Fruit fly (Drosophila melanogaster) whole organism, embryonic: ENCODE measurements around the gene lectin-37Da.

Source experiments
- Asciz ChIP-seq: fragments of 200-800 bp; sonication (Bioruptor generic); optimal IDR thresholded peaks from 2 replicates; lab custom pipeline; 2017; ENCODE audit warnings: missing biosample characterization, mild to moderate bottlenecking, missing genetic modification characterization, missing genetic modification reagents
- CG10366 ChIP-seq: fragments of 200-800 bp; sonication (Bioruptor generic); IDR thresholded peaks from 2 replicates; pipeline ENCODE4 v1.3.6; 2022; ENCODE audit warnings: missing biosample characterization, missing genetic modification characterization
- CG13123 ChIP-seq: fragments of 200-800 bp; sonication (Bioruptor generic); optimal IDR thresholded peaks from 2 replicates; lab custom pipeline; 2016; ENCODE audit warnings: missing biosample characterization, missing genetic modification characterization
- CG1602 ChIP-seq: fragments of 200-800 bp; sonication (Bioruptor generic); optimal IDR thresholded peaks from 3 replicates; lab custom pipeline; 2016; ENCODE audit warnings: missing biosample characterization, missing genetic modification characterization
- CG17385 ChIP-seq: fragments of 200-800 bp; sonication (Bioruptor generic); optimal IDR thresholded peaks from 3 replicates; lab custom pipeline; 2018; ENCODE audit warnings: missing biosample characterization, mild to moderate bottlenecking, missing genetic modification characterization
- CG2199 ChIP-seq: fragments of 200-800 bp; sonication (Bioruptor generic); IDR thresholded peaks from 3 replicates; pipeline ENCODE4 v1.3.6; 2022; ENCODE audit warnings: missing biosample characterization, missing genetic modification characterization
- CG2678 ChIP-seq: fragments of 200-800 bp; sonication (Bioruptor generic); optimal IDR thresholded peaks from 3 replicates; lab custom pipeline; 2019; ENCODE audit warnings: missing biosample characterization, mild to moderate bottlenecking, missing genetic modification characterization, moderate library complexity
- CG31224 ChIP-seq: fragments of 200-800 bp; sonication (Bioruptor generic); IDR thresholded peaks from 2 replicates; pipeline ENCODE4 v1.3.6; 2022; ENCODE audit warnings: missing biosample characterization, missing genetic modification characterization
- CG3163 ChIP-seq: fragments of 200-800 bp; sonication (Bioruptor generic); optimal IDR thresholded peaks from 3 replicates; lab custom pipeline; 2016; ENCODE audit warnings: missing biosample characterization, missing genetic modification characterization
- CG3838 ChIP-seq: fragments of 200-800 bp; sonication (Bioruptor generic); optimal IDR thresholded peaks from 3 replicates; lab custom pipeline; 2016; ENCODE audit warnings: missing biosample characterization, missing genetic modification characterization
- CG3847 ChIP-seq: fragments of 200-800 bp; sonication (Bioruptor generic); IDR thresholded peaks from 2 replicates; pipeline ENCODE4 v1.3.6; 2022; ENCODE audit warnings: missing biosample characterization, missing genetic modification characterization
- CG6654 ChIP-seq: fragments of 200-800 bp; sonication (Bioruptor generic); optimal IDR thresholded peaks from 2 replicates; lab custom pipeline; 2017; ENCODE audit warnings: missing biosample characterization, mild to moderate bottlenecking, missing genetic modification characterization
- CG6854 ChIP-seq: fragments of 200-800 bp; sonication (Bioruptor generic); optimal IDR thresholded peaks from 3 replicates; lab custom pipeline; 2017; ENCODE audit warnings: missing biosample characterization, mild to moderate bottlenecking, missing genetic modification characterization
- CG7271 ChIP-seq: fragments of 200-800 bp; sonication (Bioruptor generic); optimal IDR thresholded peaks from 2 replicates; lab custom pipeline; 2018; ENCODE audit warnings: missing biosample characterization, mild to moderate bottlenecking, missing genetic modification characterization, moderate library complexity
- CG9609 ChIP-seq: fragments of 200-800 bp; sonication (Bioruptor generic); optimal IDR thresholded peaks from 3 replicates; lab custom pipeline; 2016; ENCODE audit warnings: missing biosample characterization, missing genetic modification characterization
- CG9727 ChIP-seq: fragments of 200-800 bp; sonication (Bioruptor generic); optimal IDR thresholded peaks from 3 replicates; lab custom pipeline; 2017; ENCODE audit warnings: missing biosample characterization, mild to moderate bottlenecking, missing genetic modification characterization
- CG9876 ChIP-seq: fragments of 200-800 bp; sonication (Bioruptor generic); optimal IDR thresholded peaks from 2 replicates; lab custom pipeline; 2016; ENCODE audit warnings: missing biosample characterization, missing genetic modification characterization
- CrebB ChIP-seq: fragments of 200-800 bp; sonication (Bioruptor generic); optimal IDR thresholded peaks from 3 replicates; lab custom pipeline; 2018; ENCODE audit warnings: missing biosample characterization, mild to moderate bottlenecking, missing genetic modification characterization
- D19B ChIP-seq: fragments of 200-800 bp; sonication (Bioruptor generic); optimal IDR thresholded peaks from 2 replicates; lab custom pipeline; 2017; ENCODE audit warnings: missing biosample characterization, mild to moderate bottlenecking, missing genetic modification characterization
- Eip74EF ChIP-seq, 2 experiments: fragments of 200-800 bp in 1 of 2; fragments of >200 bp in 1 of 2; sonication (Bioruptor generic) in 1 of 2; optimal IDR thresholded peaks; 2 replicates each; lab custom pipeline; 2017 to 2019; ENCODE audit warnings: missing biosample characterization in 2 of 2, missing genetic modification characterization in 2 of 2, mild to moderate bottlenecking in 1 of 2, moderate library complexity in 1 of 2
- Fer1 ChIP-seq: fragments of 200-800 bp; sonication (Bioruptor generic); optimal IDR thresholded peaks from 2 replicates; lab custom pipeline; 2017; ENCODE audit warnings: missing biosample characterization, mild to moderate bottlenecking, missing genetic modification characterization
- Oaz ChIP-seq: fragments of 200-800 bp; sonication (Bioruptor generic); IDR thresholded peaks from 2 replicates; pipeline ENCODE4 v1.3.6; 2022; ENCODE audit warnings: missing biosample characterization, missing genetic modification characterization
- PHDP ChIP-seq: fragments of 200-800 bp; sonication (Bioruptor generic); optimal IDR thresholded peaks from 3 replicates; lab custom pipeline; 2018; ENCODE audit warnings: missing biosample characterization, mild to moderate bottlenecking, missing genetic modification characterization, moderate library complexity
- Sox100B ChIP-seq: fragments of 200-800 bp; sonication (Bioruptor generic); optimal IDR thresholded peaks from 3 replicates; lab custom pipeline; 2018; ENCODE audit warnings: missing biosample characterization, mild to moderate bottlenecking, missing genetic modification characterization
- Xbp1 ChIP-seq: fragments of 200-800 bp; sonication (Bioruptor generic); optimal IDR thresholded peaks from 3 replicates; lab custom pipeline; 2016; ENCODE audit warnings: missing biosample characterization, mild to moderate bottlenecking, missing genetic modification characterization
- bab2 ChIP-seq: fragments of 200-800 bp; sonication (Bioruptor generic); optimal IDR thresholded peaks from 2 replicates; lab custom pipeline; 2016; ENCODE audit warnings: missing biosample characterization, missing genetic modification characterization
- bbx ChIP-seq: fragments of 200-800 bp; sonication (Bioruptor generic); IDR thresholded peaks from 2 replicates; pipeline ENCODE4 v1.3.6; 2022; ENCODE audit warnings: missing biosample characterization, missing genetic modification characterization; ENCODE audit not compliant: partially characterized antibody
- bcd ChIP-seq: fragments of 200-800 bp; sonication (Bioruptor generic); optimal IDR thresholded peaks from 2 replicates; lab custom pipeline; 2017; ENCODE audit warnings: missing biosample characterization, mild to moderate bottlenecking, missing genetic modification characterization
- dan ChIP-seq: fragments of 200-800 bp; sonication (Bioruptor generic); IDR thresholded peaks from 2 replicates; pipeline ENCODE4 v1.3.6; 2022; ENCODE audit warnings: missing biosample characterization, missing genetic modification characterization
- dimm ChIP-seq: fragments of 200-800 bp; sonication (Bioruptor generic); IDR thresholded peaks from 2 replicates; pipeline ENCODE4 v1.3.6; 2022; ENCODE audit warnings: missing biosample characterization, missing genetic modification characterization
- dmrt11E ChIP-seq: fragments of 200-800 bp; sonication (Bioruptor generic); optimal IDR thresholded peaks from 3 replicates; lab custom pipeline; 2018; ENCODE audit warnings: missing biosample characterization, mild to moderate bottlenecking, missing genetic modification characterization, moderate library complexity
- dpn ChIP-seq, 2 experiments: fragments of 200-800 bp; sonication (Bioruptor generic); optimal IDR thresholded peaks; 3 replicates each; lab custom pipeline; 2016; ENCODE audit warnings: missing biosample characterization in 2 of 2, missing genetic modification characterization in 2 of 2
- dysf ChIP-seq: fragments of 200-800 bp; sonication (Bioruptor generic); IDR thresholded peaks from 3 replicates; pipeline ENCODE4 v1.3.6; 2022; ENCODE audit warnings: missing biosample characterization, missing genetic modification characterization
- esg ChIP-seq: fragments of 200-800 bp; sonication (Bioruptor generic); conservative IDR thresholded peaks from 2 replicates; pipeline ENCODE4 v1.3.6; 2022; ENCODE audit warnings: missing biosample characterization, missing genetic modification characterization
- gce ChIP-seq: fragments of 200-800 bp; sonication (Bioruptor generic); IDR thresholded peaks from 3 replicates; pipeline ENCODE4 v1.3.6; 2022; ENCODE audit warnings: missing biosample characterization, missing genetic modification characterization
- gfzf ChIP-seq: fragments of 200-800 bp; sonication (Bioruptor generic); optimal IDR thresholded peaks from 2 replicates; lab custom pipeline; 2016; ENCODE audit warnings: missing biosample characterization, mild to moderate bottlenecking, missing genetic modification characterization, moderate library complexity
- gt ChIP-seq: fragments of 200-800 bp; sonication (Bioruptor generic); IDR thresholded peaks from 2 replicates; pipeline ENCODE4 v1.3.6; 2022; ENCODE audit warnings: missing biosample characterization, missing genetic modification characterization
- hkb ChIP-seq, 2 experiments: fragments of 200-800 bp in 1 of 2; fragments of >200 bp in 1 of 2; sonication (Bioruptor generic) in 1 of 2; IDR thresholded peaks in 1 of 2; optimal IDR thresholded peaks in 1 of 2; 2 replicates each; pipeline versions ENCODE4 v1.3.6 to Lab custom; 2017 to 2022; ENCODE audit warnings: missing biosample characterization in 1 of 2, missing genetic modification characterization in 1 of 2
- jumu ChIP-seq: fragments of 200-800 bp; sonication (Bioruptor generic); optimal IDR thresholded peaks from 3 replicates; lab custom pipeline; 2016; ENCODE audit warnings: missing biosample characterization, missing genetic modification characterization
- lbe ChIP-seq: fragments of 200-800 bp; sonication (Bioruptor generic); optimal IDR thresholded peaks from 2 replicates; lab custom pipeline; 2016; ENCODE audit warnings: missing biosample characterization, mild to moderate bottlenecking, missing genetic modification characterization
- org-1 ChIP-seq: fragments of 200-800 bp; sonication (Bioruptor generic); optimal IDR thresholded peaks from 2 replicates; lab custom pipeline; 2017; ENCODE audit warnings: missing biosample characterization, missing genetic modification characterization
- phol ChIP-seq: fragments of 200-800 bp; sonication (Bioruptor generic); optimal IDR thresholded peaks from 3 replicates; lab custom pipeline; 2018; ENCODE audit warnings: missing biosample characterization, mild to moderate bottlenecking, missing genetic modification characterization, moderate library complexity
- ranshi ChIP-seq: fragments of 200-800 bp; sonication (Bioruptor generic); IDR thresholded peaks from 2 replicates; pipeline ENCODE4 v1.3.6; 2022; ENCODE audit warnings: missing biosample characterization, missing genetic modification characterization
- slbo ChIP-seq: fragments of 200-800 bp; sonication (Bioruptor generic); IDR thresholded peaks from 2 replicates; pipeline ENCODE4 v1.3.6; 2022; ENCODE audit warnings: missing biosample characterization, missing genetic modification characterization
- sqz ChIP-seq: fragments of 200-800 bp; sonication (Bioruptor generic); optimal IDR thresholded peaks from 3 replicates; lab custom pipeline; 2018; ENCODE audit warnings: missing biosample characterization, mild to moderate bottlenecking, missing genetic modification characterization
- tgo ChIP-seq: fragments of 200-800 bp; sonication (Bioruptor generic); IDR thresholded peaks from 3 replicates; pipeline ENCODE4 v1.3.6; 2022; ENCODE audit warnings: missing biosample characterization, missing genetic modification characterization
- vvl ChIP-seq: fragments of 200-800 bp; sonication (Bioruptor generic); IDR thresholded peaks from 2 replicates; pipeline ENCODE4 v1.3.6; 2022; ENCODE audit warnings: missing biosample characterization, missing genetic modification characterization
- z ChIP-seq: fragments of 200-800 bp; sonication (Bioruptor generic); IDR thresholded peaks from 3 replicates; pipeline ENCODE4 v1.3.6; 2022; ENCODE audit warnings: missing biosample characterization, missing genetic modification characterization

lectin-37Da gene

dm6 chr2L:19416602-19417497 lies 1.3 kb upstream of the lectin-37Da start, which contains the start of gene Lectin-galC1 (continued):
- TF ChIP-seq dpn (GFP tag; optimal IDR thresholded peaks at IDR 0.05; lab: Kevin White, UChicago) = peak; percentile 82 to 92
- peak; percentile 86 for TF ChIP-seq CG9609 (GFP tag; lab: Kevin White, UChicago)
- peak; percentile 92 for TF ChIP-seq Asciz (GFP tag; lab: Kevin White, UChicago)
- peak; percentile 92 for TF ChIP-seq vvl (GFP tag; lab: Robert Waterston, UW)
- no peak for TF ChIP-seq hkb (optimal IDR thresholded peaks at IDR 0.05; lab: Kevin White, UChicago)
- peak; percentile 87 for TF ChIP-seq hkb (GFP tag; IDR thresholded peaks at IDR 0.05; lab: Robert Waterston, UW)
- peak; percentile 91 for TF ChIP-seq Xbp1 (GFP tag; lab: Kevin White, UChicago)
- TF ChIP-seq phol (tag; lab: Kevin White, UChicago) = peak; percentile 88
- TF ChIP-seq lbe (GFP tag; lab: Kevin White, UChicago) = no peak
- peak; percentile 75 for TF ChIP-seq esg (GFP tag; lab: Robert Waterston, UW)
- TF ChIP-seq bbx (GFP tag; lab: Robert Waterston, UW) = no peak
- TF ChIP-seq CG31224 (GFP tag; lab: Robert Waterston, UW) = peak; percentile 72
- peak; percentile 33; the same call in 1 of the 3 replicates for TF ChIP-seq z (GFP tag; lab: Robert Waterston, UW)
- peak; percentile 78 for TF ChIP-seq Oaz (GFP tag; lab: Robert Waterston, UW)
- no peak for TF ChIP-seq gfzf (GFP tag; lab: Kevin White, UChicago)
- peak; percentile 66 for TF ChIP-seq CG7271 (tag; lab: Kevin White, UChicago)
- TF ChIP-seq sqz (GFP tag; lab: Kevin White, UChicago) = peak; percentile 75
- peak; percentile 86 for TF ChIP-seq ranshi (GFP tag; lab: Robert Waterston, UW)
- peak; percentile 82 for TF ChIP-seq Fer1
- TF ChIP-seq dimm (GFP tag; lab: Robert Waterston, UW) = no peak
- peak; percentile 65; the same call in 1 of the 2 replicates for TF ChIP-seq dan (GFP tag; lab: Robert Waterston, UW)
- TF ChIP-seq CG6854 (GFP tag; lab: Kevin White, UChicago) = peak; percentile 72
- peak; percentile 72 for TF ChIP-seq CG3838 (GFP tag; lab: Kevin White, UChicago)
- peak; percentile 85 for TF ChIP-seq CG10366 (GFP tag; lab: Robert Waterston, UW)
- peak; percentile 88 for TF ChIP-seq CG2678
- TF ChIP-seq CG3847 (GFP tag; lab: Robert Waterston, UW) = peak; percentile 73
- no peak for TF ChIP-seq D19B (GFP tag; lab: Kevin White, UChicago)
- TF ChIP-seq jumu = peak; percentile 88
- TF ChIP-seq CG13123 (GFP tag; lab: Kevin White, UChicago) = peak; percentile 74
- TF ChIP-seq slbo (GFP tag; lab: Robert Waterston, UW) = peak; percentile 87
- peak; percentile 87 for TF ChIP-seq CG9727
- TF ChIP-seq CG17385 (GFP tag; lab: Kevin White, UChicago) = peak; percentile 81
- peak; percentile 81 for TF ChIP-seq bcd
- peak; percentile 86 for TF ChIP-seq bab2 (GFP tag; lab: Kevin White, UChicago)
- TF ChIP-seq PHDP = peak; percentile 88
- TF ChIP-seq org-1 (GFP tag; lab: Kevin White, UChicago) = peak; percentile 87
- TF ChIP-seq CG6654 = peak; percentile 53
- TF ChIP-seq Eip74EF (GFP tag; optimal IDR thresholded peaks at IDR 0.05; lab: Kevin White, UChicago) = peak in 1 of 2 experiments; percentile 89
- peak; percentile 72; the same call in 2 of the 3 replicates for TF ChIP-seq gce (GFP tag; lab: Robert Waterston, UW)
- TF ChIP-seq dysf (GFP tag; lab: Robert Waterston, UW) = peak; percentile 89
- TF ChIP-seq Sox100B (GFP tag; lab: Kevin White, UChicago) = peak; percentile 83
- TF ChIP-seq gt (GFP tag; lab: Robert Waterston, UW) = peak; percentile 54; the same call in 1 of the 2 replicates
- TF ChIP-seq tgo = peak; percentile 87
- TF ChIP-seq CrebB (tag; lab: Kevin White, UChicago) = peak; percentile 58
- peak; percentile 74 for TF ChIP-seq CG3163 (GFP tag; lab: Kevin White, UChicago)
- TF ChIP-seq dmrt11E (tag; lab: Kevin White, UChicago) = peak; percentile 89
- TF ChIP-seq CG1602 (GFP tag; lab: Kevin White, UChicago) = peak; percentile 89
- TF ChIP-seq CG9876 = peak; percentile 67
- peak; percentile 27; the same call in 1 of the 3 replicates for TF ChIP-seq CG2199 (GFP tag; lab: Robert Waterston, UW)
